Fruit fly (Drosophila melanogaster): ENCODE results near the gene CheB38a.

dm6 chr2L:20783044-20783443 is 35.3 kb downstream of the CheB38a start:
- TF ChIP-seq en (GFP tag; optimal IDR thresholded peaks at IDR 0.05): no peak
- no peak for TF ChIP-seq usp (GFP tag; optimal IDR thresholded peaks at IDR 0.05)
- TF ChIP-seq CG7556 (GFP tag; optimal IDR thresholded peaks at IDR 0.05): no peak
- TF ChIP-seq CG15269 (tag; optimal IDR thresholded peaks at IDR 0.05): no peak
- no peak for TF ChIP-seq CG10209 (GFP tag; optimal IDR thresholded peaks at IDR 0.05)

Measured in whole organism, embryonic.